Fruit fly (Drosophila melanogaster): ENCODE data around the gene CG31637.

CG31637 gene

dm6 chr2L:6498448-6498847 is at the start of gene CG31637:
Gene CG31637, plus strand, starts transcription at chr2L:6498647.
- TF ChIP-seq usp (GFP tag; optimal IDR thresholded peaks at IDR 0.05) (no peak), CG8478 (optimal IDR thresholded peaks at IDR 0.05) (no peak), Dll (optimal IDR thresholded peaks at IDR 0.05) (no peak), psq (optimal IDR thresholded peaks at IDR 0.05) (no peak), pan (optimal IDR thresholded peaks at IDR 0.05) (no peak), EcR (GFP tag; optimal IDR thresholded peaks at IDR 0.05) (no peak)

dm6 chr2L:6449753-6450152 is 48.7 kb upstream of the CG31637 start:
- TF ChIP-seq psq (optimal IDR thresholded peaks at IDR 0.05) (no peak), CG8478 (optimal IDR thresholded peaks at IDR 0.05) (no peak)

DNA sequence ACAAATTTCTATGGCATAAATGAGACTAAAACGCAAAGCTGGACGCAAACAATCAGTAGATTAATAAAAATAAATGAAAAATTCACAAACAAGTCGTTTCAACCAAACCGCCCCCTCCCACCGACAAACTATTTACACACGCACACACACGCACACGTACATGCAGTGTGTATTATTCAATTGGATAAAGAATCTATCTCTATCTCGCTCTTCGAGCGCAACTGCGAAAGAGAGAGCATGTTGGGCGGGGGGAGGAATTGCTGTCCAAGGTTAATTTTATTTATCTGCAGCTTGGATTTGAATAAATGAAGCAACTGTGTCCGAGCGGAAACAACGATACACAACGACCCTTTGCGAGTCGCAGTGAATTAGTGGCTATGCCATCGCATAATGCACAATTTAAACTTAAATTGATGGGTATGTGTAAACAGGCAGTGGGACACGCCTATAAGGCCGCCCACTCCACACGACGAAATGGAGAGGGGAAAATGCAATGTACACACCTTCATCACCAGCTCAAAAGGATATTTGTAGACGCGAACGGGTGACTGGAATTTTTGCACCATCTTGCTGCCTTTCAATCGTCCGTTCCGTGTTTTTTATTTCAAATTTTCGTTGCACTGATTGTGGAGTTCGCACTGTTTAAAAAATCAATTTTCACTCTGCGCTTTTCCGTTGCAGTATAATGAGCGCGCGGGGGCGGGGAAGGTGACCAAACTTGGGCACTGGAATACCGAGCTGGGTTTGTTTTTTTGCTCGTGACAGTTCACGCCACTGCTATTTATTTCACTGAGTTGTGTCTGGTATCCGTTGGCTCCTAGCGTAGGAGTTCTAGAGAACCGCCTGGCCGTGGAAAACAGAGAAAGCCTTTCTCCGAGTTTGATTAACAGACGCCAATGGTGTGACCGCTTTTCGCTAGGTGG is 43.2 kb upstream of the CG31637 start, which contains the start of gene retm:
retm (minus strand) TSS at position 898 of the 923 bp plus-strand sequence.
- TF ChIP-seq EcR (GFP tag; optimal IDR thresholded peaks at IDR 0.05) (no peak), CG8478 (optimal IDR thresholded peaks at IDR 0.05) (no peak), pan (optimal IDR thresholded peaks at IDR 0.05) (no peak), usp (GFP tag; optimal IDR thresholded peaks at IDR 0.05) (no peak), psq (optimal IDR thresholded peaks at IDR 0.05) (no peak), Dll (optimal IDR thresholded peaks at IDR 0.05) (no peak)

DNA sequence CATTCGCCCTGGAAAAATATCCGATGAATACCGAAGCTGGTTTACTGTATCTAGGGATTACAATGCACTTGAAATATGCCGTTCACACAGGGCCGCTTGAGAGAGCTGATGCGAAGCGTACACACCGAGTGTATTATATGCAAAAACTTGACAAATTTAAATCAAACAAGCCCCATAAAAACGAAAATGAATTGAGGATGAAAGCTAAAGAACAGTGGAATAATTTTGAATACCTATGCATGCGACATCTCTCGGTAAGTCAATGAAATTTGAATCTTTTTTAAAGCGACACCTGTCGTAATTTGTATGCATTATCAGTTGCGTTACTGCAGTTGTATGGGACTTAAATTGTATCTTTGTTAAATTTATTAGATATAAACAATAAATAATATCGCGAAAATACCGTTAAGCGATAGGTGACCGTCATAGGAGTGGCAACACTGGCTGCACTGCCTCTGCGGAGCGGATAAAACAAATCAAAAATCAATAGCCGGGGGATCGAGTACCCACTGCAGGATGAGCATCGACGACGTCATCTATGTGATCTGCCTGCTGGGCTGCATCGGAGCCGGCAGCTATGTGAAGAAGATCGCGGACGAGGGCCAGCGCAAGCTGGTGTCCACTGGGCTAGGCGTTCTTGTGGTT is 42.4 kb upstream of the CG31637 start, which contains the start of gene frj:
frj (plus strand) TSS at position 98 of the 645 bp plus-strand sequence.
- no peak for TF ChIP-seq Dll (optimal IDR thresholded peaks at IDR 0.05)
- no peak for TF ChIP-seq CG8478 (optimal IDR thresholded peaks at IDR 0.05)
- TF ChIP-seq pan (optimal IDR thresholded peaks at IDR 0.05), result no peak
- TF ChIP-seq psq (optimal IDR thresholded peaks at IDR 0.05), result no peak
- no peak for TF ChIP-seq EcR (GFP tag; optimal IDR thresholded peaks at IDR 0.05)
- no peak for TF ChIP-seq usp (GFP tag; optimal IDR thresholded peaks at IDR 0.05)

DNA sequence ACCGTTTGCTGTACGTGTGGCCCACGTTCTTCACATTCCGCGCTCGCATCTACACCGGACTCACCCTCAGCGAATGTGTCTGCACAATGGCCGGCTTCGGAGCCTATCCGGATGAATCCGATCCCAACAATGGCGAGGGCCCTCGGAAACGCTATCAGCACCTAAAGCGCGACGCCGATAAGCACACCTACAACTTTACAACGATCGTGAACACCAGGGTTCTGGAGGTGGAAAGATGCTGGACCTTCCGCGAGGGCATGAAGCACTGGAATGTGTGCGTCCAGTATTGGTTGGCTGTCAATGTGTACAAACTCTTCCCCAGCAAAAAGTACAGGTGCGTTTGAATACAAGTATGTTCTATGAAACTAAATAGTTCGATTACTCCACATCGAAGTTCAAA is 40.9 kb upstream of the CG31637 start:
- no peak for TF ChIP-seq usp (GFP tag; optimal IDR thresholded peaks at IDR 0.05)
- TF ChIP-seq psq (optimal IDR thresholded peaks at IDR 0.05), result no peak
- TF ChIP-seq pan (optimal IDR thresholded peaks at IDR 0.05), result no peak
- TF ChIP-seq EcR (GFP tag; optimal IDR thresholded peaks at IDR 0.05), result no peak
- TF ChIP-seq Dll (optimal IDR thresholded peaks at IDR 0.05), result no peak
- no peak for TF ChIP-seq CG8478 (optimal IDR thresholded peaks at IDR 0.05)

DNA sequence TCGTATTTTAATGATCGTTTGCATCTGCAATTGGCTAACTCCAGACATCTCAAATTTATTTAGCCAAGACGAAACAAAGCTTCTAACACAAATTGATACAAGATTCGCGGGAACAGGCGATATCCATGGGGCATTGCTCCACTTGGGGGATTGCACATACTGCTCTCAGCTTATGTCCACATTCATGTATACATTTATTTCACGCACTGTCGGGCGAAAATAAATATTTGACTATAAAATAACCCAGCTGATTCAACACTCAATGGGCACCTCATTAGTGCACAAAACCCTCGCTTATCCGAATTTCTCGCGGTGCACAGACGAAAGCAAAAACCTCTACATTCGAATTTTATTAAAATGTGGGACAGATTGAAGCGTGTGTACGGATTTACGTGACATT is 37.0 kb upstream of the CG31637 start:
- no peak for TF ChIP-seq EcR (GFP tag; optimal IDR thresholded peaks at IDR 0.05)
- TF ChIP-seq usp (GFP tag; optimal IDR thresholded peaks at IDR 0.05), result no peak
- no peak for TF ChIP-seq CG8478 (optimal IDR thresholded peaks at IDR 0.05)
- no peak for TF ChIP-seq pan (optimal IDR thresholded peaks at IDR 0.05)
- no peak for TF ChIP-seq psq (optimal IDR thresholded peaks at IDR 0.05)
- no peak for TF ChIP-seq Dll (optimal IDR thresholded peaks at IDR 0.05)

DNA sequence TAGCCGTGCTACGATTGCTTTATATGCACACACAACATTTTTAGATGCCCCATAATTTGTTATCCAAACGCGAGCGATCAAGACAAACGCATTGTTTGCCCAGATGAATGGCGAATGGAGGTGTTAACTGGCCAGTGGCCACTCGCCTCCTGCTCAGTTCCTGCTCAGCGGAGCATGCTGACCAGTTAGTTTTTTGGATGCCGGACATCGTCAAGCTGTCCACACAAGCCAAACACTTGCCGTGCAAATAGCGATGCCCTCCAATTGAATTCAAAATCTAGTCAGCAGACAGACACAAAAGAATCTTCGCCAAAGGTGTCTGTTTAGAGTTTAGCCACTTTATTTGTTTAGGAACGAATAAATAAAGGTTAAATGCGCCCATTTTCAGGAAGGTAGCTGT is 36.2 kb upstream of the CG31637 start:
- TF ChIP-seq usp (GFP tag; optimal IDR thresholded peaks at IDR 0.05) (no peak), CG8478 (optimal IDR thresholded peaks at IDR 0.05) (no peak), EcR (GFP tag; optimal IDR thresholded peaks at IDR 0.05) (no peak), Dll (optimal IDR thresholded peaks at IDR 0.05) (no peak), psq (optimal IDR thresholded peaks at IDR 0.05) (no peak), pan (optimal IDR thresholded peaks at IDR 0.05) (no peak)

- TF ChIP-seq EcR (GFP tag; optimal IDR thresholded peaks at IDR 0.05), result no peak
- TF ChIP-seq psq (optimal IDR thresholded peaks at IDR 0.05), result no peak
- TF ChIP-seq Dll (optimal IDR thresholded peaks at IDR 0.05), result no peak
- no peak for TF ChIP-seq usp (GFP tag; optimal IDR thresholded peaks at IDR 0.05)
- no peak for TF ChIP-seq CG8478 (optimal IDR thresholded peaks at IDR 0.05)
- no peak for TF ChIP-seq pan (optimal IDR thresholded peaks at IDR 0.05)
These were observed 35.1 kb upstream of the CG31637 start for dm6 chr2L:6463392-6463791.

- TF ChIP-seq EcR (GFP tag; optimal IDR thresholded peaks at IDR 0.05) (no peak), pan (optimal IDR thresholded peaks at IDR 0.05) (no peak), Dll (optimal IDR thresholded peaks at IDR 0.05) (no peak), CG8478 (optimal IDR thresholded peaks at IDR 0.05) (no peak), usp (GFP tag; optimal IDR thresholded peaks at IDR 0.05) (no peak)
These were observed 34.2 kb upstream of the CG31637 start for dm6 chr2L:6464270-6464669.

- TF ChIP-seq psq (optimal IDR thresholded peaks at IDR 0.05) (no peak), EcR (GFP tag; optimal IDR thresholded peaks at IDR 0.05) (no peak), CG8478 (optimal IDR thresholded peaks at IDR 0.05) (no peak), usp (GFP tag; optimal IDR thresholded peaks at IDR 0.05) (no peak), Dll (optimal IDR thresholded peaks at IDR 0.05) (no peak), pan (optimal IDR thresholded peaks at IDR 0.05) (no peak)
These were observed 33.7 kb upstream of the CG31637 start for dm6 chr2L:6464780-6465179.

dm6 chr2L:6465497-6465896 is 33.0 kb upstream of the CG31637 start, which contains the start of gene Rchy1:
Gene Rchy1, minus strand, starts transcription at chr2L:6465669.
- TF ChIP-seq EcR (GFP tag; optimal IDR thresholded peaks at IDR 0.05), result no peak
- TF ChIP-seq psq (optimal IDR thresholded peaks at IDR 0.05), result no peak
- TF ChIP-seq CG8478 (optimal IDR thresholded peaks at IDR 0.05), result no peak
- TF ChIP-seq Dll (optimal IDR thresholded peaks at IDR 0.05), result no peak
- no peak for TF ChIP-seq pan (optimal IDR thresholded peaks at IDR 0.05)
- no peak for TF ChIP-seq usp (GFP tag; optimal IDR thresholded peaks at IDR 0.05)

- TF ChIP-seq usp (GFP tag; optimal IDR thresholded peaks at IDR 0.05) (no peak), psq (optimal IDR thresholded peaks at IDR 0.05) (no peak), CG8478 (optimal IDR thresholded peaks at IDR 0.05) (no peak), EcR (GFP tag; optimal IDR thresholded peaks at IDR 0.05) (no peak), pan (optimal IDR thresholded peaks at IDR 0.05) (no peak), Dll (optimal IDR thresholded peaks at IDR 0.05) (no peak)
These were observed 30.9 kb upstream of the CG31637 start, which contains the start of gene HemK1 for dm6 chr2L:6467509-6467908. Gene HemK1, minus strand, starts transcription at chr2L:6467698.

All from whole organism.